Worm (Caenorhabditis elegans): ENCODE measurements around the gene Y55F3BR.10.

Gene Y55F3BR.10

DNA sequence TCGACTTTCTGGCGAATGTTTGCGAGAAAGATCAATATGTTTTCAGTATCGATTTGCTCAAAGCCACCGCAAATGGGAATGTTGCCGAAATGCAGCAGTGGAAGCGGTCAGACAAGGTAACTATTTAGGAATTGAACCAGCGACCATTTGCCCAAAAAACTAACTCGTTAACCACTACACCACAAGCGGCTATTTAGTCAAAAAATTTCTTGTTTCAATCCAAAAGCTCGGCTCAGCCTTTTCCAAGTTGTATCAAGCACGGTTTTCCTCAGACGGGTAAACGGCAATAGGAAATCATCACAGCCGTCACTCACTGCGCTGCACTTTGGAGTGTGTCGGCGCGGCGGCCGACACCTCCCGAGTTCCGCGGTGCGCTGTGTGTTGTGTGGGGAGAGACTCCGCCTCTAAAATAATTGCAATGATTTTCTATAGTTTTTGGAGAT is 34.6 kb downstream of the Y55F3BR.10 start:
- TF ChIP-seq tbx-9 (tag; optimal IDR thresholded peaks at IDR 0.05; ENCODE audit: borderline replicate concordance) (no peak), F33H1.4 (GFP tag; IDR thresholded peaks at IDR 0.05) (peak; percentile 81), D2030.7 (GFP tag; IDR thresholded peaks at IDR 0.05) (peak; percentile 100), tlf-1 (GFP tag; optimal IDR thresholded peaks at IDR 0.05) (peak; percentile 79), cebp-2 (GFP tag; IDR thresholded peaks at IDR 0.05) (no peak), egl-18 (GFP tag; IDR thresholded peaks at IDR 0.05) (no peak), K11D2.4 (GFP tag; IDR thresholded peaks at IDR 0.05) (peak; percentile 59; the same call in 1 of the 2 replicates), rpc-1 (optimal IDR thresholded peaks at IDR 0.05) (peak; percentile 51), rpc-1 (tag; optimal IDR thresholded peaks at IDR 0.05) (peak; percentile 74), nfyb-1 (GFP tag; IDR thresholded peaks at IDR 0.05) (peak; percentile 88), F52B5.7 (tag; optimal IDR thresholded peaks at IDR 0.05) (peak; percentile 72), C17E4.6 (GFP tag; IDR thresholded peaks at IDR 0.05) (peak; percentile 93), F57C9.4 (tag; optimal IDR thresholded peaks at IDR 0.05) (no peak), lsl-1 (GFP tag; optimal IDR thresholded peaks at IDR 0.05) (peak; percentile 85), ceh-91 (GFP tag; IDR thresholded peaks at IDR 0.05) (peak; percentile 59), F39B2.1 (GFP tag; IDR thresholded peaks at IDR 0.05) (0 out of 2 replicates have a peak, but pooled peaks have one; percentile 36), fkh-3 (tag; optimal IDR thresholded peaks at IDR 0.05) (no peak), nfya-1 (tag; optimal IDR thresholded peaks at IDR 0.05; ENCODE audit: borderline replicate concordance, insufficient read depth) (no peak), attf-3 (GFP tag; conservative IDR thresholded peaks at IDR 0.05) (peak; percentile 76), ceh-58 (GFP tag; IDR thresholded peaks at IDR 0.05) (no peak), attf-5 (GFP tag; optimal IDR thresholded peaks at IDR 0.05) (peak; percentile 66), let-526 (GFP tag; IDR thresholded peaks at IDR 0.05) (0 out of 2 replicates have a peak, but pooled peaks have one; percentile 23), pbrm-1 (GFP tag; IDR thresholded peaks at IDR 0.05) (peak; percentile 99), cebp-1 (GFP tag; IDR thresholded peaks at IDR 0.05) (peak; percentile 40), cebp-1 (tag; optimal IDR thresholded peaks at IDR 0.05) (peak; percentile 48), repo-1 (tag; optimal IDR thresholded peaks at IDR 0.05) (peak; percentile 82), mel-28 (tag; optimal IDR thresholded peaks at IDR 0.05; ENCODE audit: borderline replicate concordance) (no peak), B0336.3 (GFP tag; IDR thresholded peaks at IDR 0.05) (peak; percentile 98), egl-44 (GFP tag; IDR thresholded peaks at IDR 0.05) (peak; percentile 72; the same call in 1 of the 2 replicates), F55B11.4 (tag; optimal IDR thresholded peaks at IDR 0.05; ENCODE audit: borderline replicate concordance, insufficient read depth) (no peak), ceh-100 (GFP tag; IDR thresholded peaks at IDR 0.05) (peak; percentile 80), madf-8 (GFP tag; conservative IDR thresholded peaks at IDR 0.05) (peak; percentile 44), ceh-79 (tag; optimal IDR thresholded peaks at IDR 0.05) (peak; percentile 84), hmg-1.2 (GFP tag; IDR thresholded peaks at IDR 0.05) (peak; percentile 98), F37B4.10 (GFP tag; IDR thresholded peaks at IDR 0.05) (no peak), F57A8.1 (GFP tag; optimal IDR thresholded peaks at IDR 0.05) (no peak), nhr-27 (tag; optimal IDR thresholded peaks at IDR 0.05) (no peak), ztf-6 (GFP tag; IDR thresholded peaks at IDR 0.05) (no peak), hlh-26 (GFP tag; conservative IDR thresholded peaks at IDR 0.05) (no peak), C06A6.2 (GFP tag; conservative IDR thresholded peaks at IDR 0.05) (0 out of 2 replicates have a peak, but pooled peaks have one; percentile 20), B0019.2 (GFP tag; conservative IDR thresholded peaks at IDR 0.05) (peak; percentile 62), akir-1 (GFP tag; optimal IDR thresholded peaks at IDR 0.05) (no peak), nhr-90 (tag; optimal IDR thresholded peaks at IDR 0.05) (peak; percentile 77), lag-1 (GFP tag; IDR thresholded peaks at IDR 0.05) (no peak), dpl-1 (GFP tag; optimal IDR thresholded peaks at IDR 0.05) (peak; percentile 16), attf-6 (GFP tag; IDR thresholded peaks at IDR 0.05) (peak; percentile 93), mes-4 (tag; optimal IDR thresholded peaks at IDR 0.05) (peak; percentile 49), hlh-12 (tag; optimal IDR thresholded peaks at IDR 0.05) (no peak), ztf-22 (GFP tag; optimal IDR thresholded peaks at IDR 0.05) (no peak), aptf-2 (GFP tag; conservative IDR thresholded peaks at IDR 0.05) (no peak)
